Worm (Caenorhabditis elegans) whole organism, L4 larva: Measurements from ENCODE around the gene rmh-2.

ENCODE experiments used
- F10B5.3 ChIP-seq: sonication (generic microtip); optimal IDR thresholded peaks from 2 replicates; lab custom pipeline; 2016; ENCODE audit warnings: mild to moderate bottlenecking, missing genetic modification characterization, missing compliant biosample characterization
- F49E8.2 ChIP-seq: sonication (generic microtip); optimal IDR thresholded peaks from 2 replicates; lab custom pipeline; 2016; ENCODE audit warnings: missing compliant biosample characterization, mild to moderate bottlenecking, missing genetic modification characterization, borderline replicate concordance
- R02D3.7 ChIP-seq: fragments of 150-350 bp; sonication (generic microtip); optimal IDR thresholded peaks from 3 replicates; lab custom pipeline; 2014; ENCODE audit warnings: missing biosample characterization, missing genetic modification characterization
- Y48G9A.11 ChIP-seq: fragments of 200-800 bp; sonication (Bioruptor generic); IDR thresholded peaks from 2 replicates; pipeline ENCODE4 v1.3.6; 2022; ENCODE audit warnings: missing genetic modification reagents, missing genetic modification characterization, missing compliant biosample characterization
- Y75B8A.6 ChIP-seq: fragments of 200-800 bp; sonication (Bioruptor generic); IDR thresholded peaks from 2 replicates; pipeline ENCODE4 v1.3.6; 2022; ENCODE audit warnings: missing genetic modification reagents, missing genetic modification characterization, missing compliant biosample characterization
- ZK546.5 ChIP-seq, 2 experiments: sonication (generic microtip); optimal IDR thresholded peaks; 2 replicates each; lab custom pipeline; 2017; ENCODE audit warnings: missing biosample characterization in 2 of 2, missing genetic modification characterization in 2 of 2
- ctbp-1 ChIP-seq: fragments of 200-800 bp; sonication (Bioruptor generic); IDR thresholded peaks from 2 replicates; pipeline ENCODE4 v1.3.6; 2022; ENCODE audit warnings: missing genetic modification reagents, missing genetic modification characterization, missing compliant biosample characterization
- daf-12 ChIP-seq: fragments of 150-350 bp; optimal IDR thresholded peaks from 2 replicates; lab custom pipeline; 2014; ENCODE audit warnings: missing biosample characterization, missing genetic modification reagents, missing genetic modification characterization
- daf-19 ChIP-seq: fragments of 200-800 bp; sonication (Bioruptor generic); conservative IDR thresholded peaks from 2 replicates; pipeline ENCODE4 v1.3.6; 2022; ENCODE audit warnings: missing genetic modification characterization, missing compliant biosample characterization
- dmd-6 ChIP-seq: fragments of 200-800 bp; sonication (Bioruptor generic); IDR thresholded peaks from 2 replicates; pipeline ENCODE4 v1.3.6; 2022; ENCODE audit warnings: missing genetic modification reagents, missing genetic modification characterization, missing compliant biosample characterization
- dmd-8 ChIP-seq: fragments of 200-800 bp; sonication (Bioruptor generic); IDR thresholded peaks from 2 replicates; pipeline ENCODE4 v1.3.6; 2022; ENCODE audit warnings: missing genetic modification characterization, missing compliant biosample characterization
- dpl-1 ChIP-seq: fragments of 150-350 bp; optimal IDR thresholded peaks from 2 replicates; lab custom pipeline; 2014; ENCODE audit warnings: missing biosample characterization, missing genetic modification reagents, missing genetic modification characterization
- egl-27 ChIP-seq: sonication (generic microtip); optimal IDR thresholded peaks from 3 replicates; lab custom pipeline; 2017; ENCODE audit warnings: missing biosample characterization, missing genetic modification reagents, missing genetic modification characterization
- fos-1 ChIP-seq: fragments of 150-350 bp; optimal IDR thresholded peaks from 2 replicates; lab custom pipeline; 2014; ENCODE audit warnings: missing biosample characterization, missing genetic modification characterization
- hif-1 ChIP-seq, 2 experiments: sonication (generic microtip); optimal IDR thresholded peaks; 2 replicates each; lab custom pipeline; 2016 to 2017; ENCODE audit warnings: missing compliant biosample characterization in 2 of 2, missing genetic modification characterization in 2 of 2, missing genetic modification reagents in 2 of 2, missing genotype in 2 of 2, mild to moderate bottlenecking in 1 of 2
- hmg-1.1 ChIP-seq: fragments of 200-800 bp; sonication (Bioruptor generic); IDR thresholded peaks from 2 replicates; pipeline ENCODE4 v1.3.6; 2022; ENCODE audit warnings: missing genetic modification reagents, missing genetic modification characterization, missing compliant biosample characterization
- lin-1 ChIP-seq: fragments of 200-800 bp; sonication (Bioruptor generic); IDR thresholded peaks from 2 replicates; pipeline ENCODE4 v1.3.6; 2022; ENCODE audit warnings: missing genetic modification reagents, missing genetic modification characterization, missing compliant biosample characterization
- lin-13 ChIP-seq: fragments of 150-350 bp; optimal IDR thresholded peaks from 2 replicates; lab custom pipeline; 2014; ENCODE audit warnings: missing biosample characterization, missing genetic modification reagents, missing genetic modification characterization
- lir-3 ChIP-seq: sonication (generic microtip); optimal IDR thresholded peaks from 2 replicates; lab custom pipeline; 2016; ENCODE audit warnings: mild to moderate bottlenecking, missing genetic modification characterization, missing compliant biosample characterization
- madf-9 ChIP-seq: fragments of 200-800 bp; sonication (Bioruptor generic); conservative IDR thresholded peaks from 2 replicates; pipeline ENCODE4 v1.3.6; 2022; ENCODE audit warnings: missing genetic modification reagents, missing genetic modification characterization, missing compliant biosample characterization
- mxl-3 ChIP-seq: fragments of 200-800 bp; sonication (Bioruptor generic); optimal IDR thresholded peaks from 2 replicates; lab custom pipeline; 2018; ENCODE audit warnings: mild to moderate bottlenecking, missing genetic modification characterization, missing compliant biosample characterization
- nhr-10 ChIP-seq: fragments of 150-350 bp; optimal IDR thresholded peaks from 2 replicates; lab custom pipeline; 2014; ENCODE audit warnings: missing biosample characterization, missing genetic modification characterization
- nhr-102 ChIP-seq: sonication (generic microtip); optimal IDR thresholded peaks from 2 replicates; lab custom pipeline; 2016; ENCODE audit warnings: mild to moderate bottlenecking, missing genetic modification characterization, moderate library complexity, missing compliant biosample characterization
- nhr-11 ChIP-seq: fragments of 150-350 bp; optimal IDR thresholded peaks from 2 replicates; lab custom pipeline; 2014; ENCODE audit warnings: missing biosample characterization, missing genetic modification characterization
- nhr-237 ChIP-seq: sonication (generic microtip); optimal IDR thresholded peaks from 2 replicates; lab custom pipeline; 2017; ENCODE audit warnings: missing biosample characterization, missing genetic modification characterization
- nhr-41 ChIP-seq: fragments of 200-800 bp; sonication (Bioruptor generic); IDR thresholded peaks from 2 replicates; pipeline ENCODE4 v1.3.6; 2022; ENCODE audit warnings: missing genetic modification reagents, missing genetic modification characterization, missing compliant biosample characterization
- nhr-48 ChIP-seq: sonication (generic microtip); optimal IDR thresholded peaks from 2 replicates; lab custom pipeline; 2016; ENCODE audit warnings: mild to moderate bottlenecking, missing genetic modification characterization, missing compliant biosample characterization
- nhr-77 ChIP-seq: fragments of 150-350 bp; optimal IDR thresholded peaks from 2 replicates; lab custom pipeline; 2014; ENCODE audit warnings: missing biosample characterization, missing genetic modification characterization
- pha-4 ChIP-seq, 2 experiments: fragments of 150-350 bp in 1 of 2; fragments of 200-800 bp in 1 of 2; sonication (Bioruptor generic) in 1 of 2; IDR thresholded peaks in 1 of 2; optimal IDR thresholded peaks in 1 of 2; 2 replicates each; pipeline versions ENCODE4 v1.3.6 to Lab custom; 2014 to 2022; ENCODE audit warnings: missing genetic modification characterization in 2 of 2, missing genetic modification reagents in 2 of 2, missing biosample characterization in 1 of 2, missing compliant biosample characterization in 1 of 2
- saeg-2 ChIP-seq: fragments of 200-800 bp; sonication (Bioruptor generic); IDR thresholded peaks from 2 replicates; pipeline ENCODE4 v1.3.6; 2022; ENCODE audit warnings: missing genetic modification reagents, missing genetic modification characterization, missing compliant biosample characterization
- set-16 ChIP-seq: fragments of 200-800 bp; sonication (Bioruptor generic); IDR thresholded peaks from 2 replicates; pipeline ENCODE4 v1.3.6; 2022; ENCODE audit warnings: missing genetic modification reagents, missing genetic modification characterization, missing compliant biosample characterization
- skn-1 ChIP-seq: fragments of 150-350 bp; optimal IDR thresholded peaks from 2 replicates; lab custom pipeline; 2014; ENCODE audit warnings: missing biosample characterization, missing genetic modification characterization
- spr-1 ChIP-seq: sonication (generic microtip); optimal IDR thresholded peaks from 2 replicates; lab custom pipeline; 2016; ENCODE audit warnings: mild to moderate bottlenecking, missing genetic modification characterization, missing compliant biosample characterization
- tag-97 ChIP-seq: fragments of 200-800 bp; sonication (Bioruptor generic); IDR thresholded peaks from 2 replicates; pipeline ENCODE4 v1.3.6; 2022; ENCODE audit warnings: missing genetic modification characterization, missing compliant biosample characterization
- unc-39 ChIP-seq: sonication (generic microtip); optimal IDR thresholded peaks from 2 replicates; lab custom pipeline; 2017; ENCODE audit warnings: missing biosample characterization, missing genetic modification characterization
- unc-62 ChIP-seq, 3 experiments: fragments of 150-350 bp in 1 of 3; sonication (generic microtip); optimal IDR thresholded peaks in 2 of 3; peaks in 1 of 3; 1 replicate in 1 of 3; 2 replicates in 2 of 3; lab custom pipeline; 2014 to 2017; ENCODE audit warnings: missing biosample characterization in 3 of 3, missing genetic modification characterization in 3 of 3, missing genetic modification reagents in 3 of 3, missing genotype in 1 of 3
- zag-1 ChIP-seq: fragments of 150-350 bp; optimal IDR thresholded peaks from 2 replicates; lab custom pipeline; 2014; ENCODE audit warnings: missing biosample characterization, missing genetic modification characterization
- zip-2 ChIP-seq: fragments of 150-350 bp; optimal IDR thresholded peaks from 2 replicates; lab custom pipeline; 2014; ENCODE audit warnings: missing biosample characterization, missing genetic modification characterization

Gene rmh-2

ce11 chrV:9889629-9890028, 40.9 kb downstream of the rmh-2 start, which contains the start of gene fshr-1 (continued):
- TF ChIP-seq madf-9 (GFP tag; lab: Robert Waterston, UW), result no peak
- TF ChIP-seq nhr-102, result no peak
- TF ChIP-seq daf-19 (GFP tag; lab: Robert Waterston, UW), result no peak
- TF ChIP-seq zip-2 (tag; lab: Kevin White, UChicago), result no peak
- TF ChIP-seq zag-1 (tag; lab: Kevin White, UChicago), result no peak
- TF ChIP-seq Y75B8A.6 (GFP tag; lab: Robert Waterston, UW), result no peak
- TF ChIP-seq mxl-3 (GFP tag; lab: Kevin White, UChicago), result no peak
- TF ChIP-seq nhr-41 (GFP tag; lab: Robert Waterston, UW), result no peak
- no peak for TF ChIP-seq ZK546.5 (tag; optimal IDR thresholded peaks at IDR 0.05; lab: Kevin White, UChicago)
- no peak for TF ChIP-seq F49E8.2

- TF ChIP-seq dpl-1 (no peak), Y75B8A.6 (GFP tag; lab: Robert Waterston, UW) (no peak), nhr-11 (tag; lab: Kevin White, UChicago) (no peak), nhr-41 (GFP tag; lab: Robert Waterston, UW) (no peak), dmd-8 (no peak), unc-62 (GFP tag; optimal IDR thresholded peaks at IDR 0.05 in 1 of 2; lab: Kevin White, UChicago) (peak in 1 of 2 experiments; percentile 92), unc-62 (tag; optimal IDR thresholded peaks at IDR 0.05; lab: Kevin White, UChicago) (no peak), spr-1 (tag; lab: Kevin White, UChicago) (no peak)
Observed at ce11 chrV:9885918-9886488, 44.6 kb downstream of the rmh-2 start, which contains the start of gene clp-9. TSS of gene clp-9 (minus strand) at chrV:9885968.

ce11 chrV:9879867-9880266, 50.7 kb downstream of the rmh-2 start, which contains the start of gene sdz-31:
TSS of gene sdz-31 (plus strand) at chrV:9880167.
- TF ChIP-seq unc-62 (GFP tag; optimal IDR thresholded peaks at IDR 0.05 in 1 of 2; lab: Kevin White, UChicago) (no peak), unc-62 (tag; optimal IDR thresholded peaks at IDR 0.05; lab: Kevin White, UChicago) (no peak), daf-12 (tag; lab: Kevin White, UChicago) (no peak), fos-1 (no peak), hif-1 (tag; optimal IDR thresholded peaks at IDR 0.05; lab: Kevin White, UChicago) (no peak), Y48G9A.11 (GFP tag; lab: Robert Waterston, UW) (no peak), daf-19 (GFP tag; lab: Robert Waterston, UW) (no peak), hmg-1.1 (GFP tag; lab: Robert Waterston, UW) (no peak), nhr-77 (tag; lab: Kevin White, UChicago) (no peak), nhr-10 (no peak), lir-3 (no peak), nhr-48 (tag; lab: Kevin White, UChicago) (no peak), dmd-6 (GFP tag; lab: Robert Waterston, UW) (no peak), unc-39 (tag; lab: Kevin White, UChicago) (no peak), R02D3.7 (no peak), pha-4 (GFP tag; IDR thresholded peaks at IDR 0.05; lab: Robert Waterston, UW) (no peak), pha-4 (tag; optimal IDR thresholded peaks at IDR 0.05; lab: Kevin White, UChicago) (no peak)

ce11 chrV:9879404-9879803, 51.2 kb downstream of the rmh-2 start, which contains the start of gene srab-26:
TSS of gene srab-26 (minus strand) at chrV:9879504.
- TF ChIP-seq saeg-2 (no peak), mxl-3 (GFP tag; lab: Kevin White, UChicago) (no peak), set-16 (no peak), ctbp-1 (GFP tag; lab: Robert Waterston, UW) (no peak), nhr-237 (tag; lab: Kevin White, UChicago) (no peak), egl-27 (tag; lab: Kevin White, UChicago) (no peak), skn-1 (no peak), tag-97 (GFP tag; lab: Robert Waterston, UW) (no peak), lin-1 (GFP tag; lab: Robert Waterston, UW) (no peak), zag-1 (tag; lab: Kevin White, UChicago) (no peak), lin-13 (GFP tag; lab: Kevin White, UChicago) (no peak), F10B5.3 (tag; lab: Kevin White, UChicago) (no peak), dpl-1 (no peak), nhr-77 (tag; lab: Kevin White, UChicago) (no peak)
